Fruit fly (Drosophila melanogaster) whole organism, pupa: ENCODE data around the gene Snoo.

Experiments used
- CG10348 ChIP-seq: fragments of 200-800 bp; sonication (Bioruptor generic); IDR thresholded peaks from 2 replicates; pipeline ENCODE4 v1.3.6; 2022; ENCODE audit warnings: missing biosample characterization, missing genetic modification characterization
- CG12605 ChIP-seq: fragments of 200-800 bp; sonication (Bioruptor generic); IDR thresholded peaks from 2 replicates; pipeline ENCODE4 v1.3.6; 2022; ENCODE audit warnings: missing biosample characterization, missing genetic modification characterization
- CG13204 ChIP-seq: fragments of 200-800 bp; sonication (Bioruptor generic); optimal IDR thresholded peaks from 2 replicates; lab custom pipeline; 2018; ENCODE audit warnings: missing biosample characterization, mild to moderate bottlenecking, missing genetic modification characterization, moderate library complexity
- CG14655 ChIP-seq: fragments of 200-800 bp; sonication (Bioruptor generic); optimal IDR thresholded peaks from 3 replicates; lab custom pipeline; 2017; ENCODE audit warnings: mild to moderate bottlenecking, missing biosample characterization, missing genetic modification reagents, missing genetic modification characterization
- CG15710 ChIP-seq: fragments of 200-800 bp; sonication (Bioruptor generic); optimal IDR thresholded peaks from 2 replicates; lab custom pipeline; 2018; ENCODE audit warnings: missing biosample characterization, mild to moderate bottlenecking, missing genetic modification characterization, moderate library complexity
- CG17806 ChIP-seq: fragments of 200-800 bp; sonication (Bioruptor generic); optimal IDR thresholded peaks from 2 replicates; lab custom pipeline; 2018; ENCODE audit warnings: missing biosample characterization, mild to moderate bottlenecking, missing genetic modification characterization, moderate library complexity
- CG32121 ChIP-seq: fragments of 200-800 bp; sonication (Bioruptor generic); IDR thresholded peaks from 2 replicates; pipeline ENCODE4 v1.3.6; 2022; ENCODE audit warnings: missing biosample characterization, missing genetic modification characterization
- CG34367 ChIP-seq: fragments of 200-800 bp; sonication (Bioruptor generic); optimal IDR thresholded peaks from 2 replicates; lab custom pipeline; 2018; ENCODE audit warnings: missing biosample characterization, mild to moderate bottlenecking, missing genetic modification characterization
- CG4496 ChIP-seq: fragments of 200-800 bp; sonication (Bioruptor generic); IDR thresholded peaks from 3 replicates; pipeline ENCODE4 v1.3.6; 2022; ENCODE audit warnings: missing biosample characterization, missing genetic modification characterization
- CG8159 ChIP-seq: fragments of 200-800 bp; sonication (Bioruptor generic); optimal IDR thresholded peaks from 3 replicates; lab custom pipeline; 2018; ENCODE audit warnings: missing biosample characterization, mild to moderate bottlenecking, missing genetic modification characterization, moderate library complexity
- CG8301 ChIP-seq: fragments of 200-800 bp; sonication (Bioruptor generic); optimal IDR thresholded peaks from 2 replicates; lab custom pipeline; 2018; ENCODE audit warnings: missing biosample characterization, mild to moderate bottlenecking, missing genetic modification characterization
- CG9948 ChIP-seq: fragments of 200-800 bp; sonication (Bioruptor generic); optimal IDR thresholded peaks from 2 replicates; lab custom pipeline; 2018; ENCODE audit warnings: missing biosample characterization, mild to moderate bottlenecking, missing genetic modification characterization, moderate library complexity
- D1 ChIP-seq: fragments of 200-800 bp; sonication (Bioruptor generic); optimal IDR thresholded peaks from 2 replicates; lab custom pipeline; 2018; ENCODE audit warnings: missing biosample characterization, mild to moderate bottlenecking, missing genetic modification characterization, moderate library complexity
- EcR ChIP-seq: fragments of 200-800 bp; sonication (Bioruptor generic); optimal IDR thresholded peaks from 3 replicates; lab custom pipeline; 2019; ENCODE audit warnings: missing biosample characterization, missing genetic modification characterization, mild to moderate bottlenecking, moderate library complexity, missing genetic modification reagents
- Ets98B ChIP-seq: fragments of 200-800 bp; sonication (Bioruptor generic); IDR thresholded peaks from 2 replicates; pipeline ENCODE4 v1.3.6; 2022; ENCODE audit warnings: missing biosample characterization, missing genetic modification characterization
- Pif1A ChIP-seq: fragments of 200-800 bp; sonication (Bioruptor generic); optimal IDR thresholded peaks from 3 replicates; lab custom pipeline; 2016; ENCODE audit warnings: missing biosample characterization, missing genetic modification characterization
- Pif1B ChIP-seq: fragments of 200-800 bp; sonication (Bioruptor generic); optimal IDR thresholded peaks from 3 replicates; lab custom pipeline; 2016; ENCODE audit warnings: missing biosample characterization, missing genetic modification characterization
- Snoo ChIP-seq: fragments of 200-800 bp; sonication (Bioruptor generic); optimal IDR thresholded peaks from 3 replicates; lab custom pipeline; 2017; ENCODE audit warnings: missing biosample characterization, mild to moderate bottlenecking, missing genetic modification characterization, inconsistent platforms
- fd96Ca ChIP-seq: fragments of 200-800 bp; sonication (Bioruptor generic); IDR thresholded peaks from 3 replicates; pipeline ENCODE4 v1.3.6; 2022; ENCODE audit warnings: missing biosample characterization, missing genetic modification characterization
- gl ChIP-seq: fragments of 200-800 bp; sonication (Bioruptor generic); optimal IDR thresholded peaks from 2 replicates; lab custom pipeline; 2018; ENCODE audit warnings: missing biosample characterization, mild to moderate bottlenecking, missing genetic modification characterization
- rn ChIP-seq: fragments of 200-800 bp; sonication (Bioruptor generic); IDR thresholded peaks from 2 replicates; pipeline ENCODE4 v1.3.6; 2022; ENCODE audit warnings: missing biosample characterization, missing genetic modification characterization

The Snoo gene

DNA sequence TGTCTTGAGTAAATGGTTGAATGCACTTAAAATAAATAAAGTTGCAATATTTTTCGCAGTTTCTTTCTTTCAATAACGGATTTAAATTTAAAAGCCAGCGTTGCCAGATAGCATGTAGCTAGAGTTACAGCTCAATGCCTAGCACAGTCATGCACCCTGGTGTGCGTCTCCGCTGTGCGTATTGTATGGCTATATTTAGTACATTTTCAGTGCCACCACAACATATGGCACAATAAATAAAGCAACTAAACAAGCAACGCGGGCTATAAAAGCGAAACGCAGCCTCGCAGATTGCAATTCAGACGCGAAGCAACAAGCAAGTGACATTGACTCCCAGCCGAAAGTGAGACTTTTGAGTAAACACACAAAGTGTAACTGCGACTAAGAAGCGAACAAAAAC is 14.7 kb upstream of the Snoo start, which contains the start of gene Sirup:
TSS of gene Sirup (plus strand) at position 215 of the 400 bp plus-strand sequence.
- peak; percentile 11 for TF ChIP-seq CG15710 (tag; lab: Kevin White, UChicago)
- TF ChIP-seq CG9948: no peak
- peak; percentile 16 for TF ChIP-seq Pif1B (GFP tag; lab: Kevin White, UChicago)
- peak; percentile 0 for TF ChIP-seq CG13204 (GFP tag; lab: Kevin White, UChicago)
- TF ChIP-seq CG34367 (tag; lab: Kevin White, UChicago): peak; percentile 10
- TF ChIP-seq CG4496 (GFP tag; lab: Robert Waterston, UW): 0 out of 3 replicates have a peak, but pooled peaks have one; percentile 36
- TF ChIP-seq CG12605 (GFP tag; lab: Robert Waterston, UW): peak; percentile 75
- TF ChIP-seq CG10348 (GFP tag; lab: Robert Waterston, UW): no peak
- TF ChIP-seq CG17806 (tag; lab: Kevin White, UChicago): no peak
- TF ChIP-seq CG8159: no peak
- peak; percentile 9 for TF ChIP-seq gl
- peak; percentile 36 for TF ChIP-seq EcR (GFP tag; lab: Kevin White, UChicago)
- no peak for TF ChIP-seq fd96Ca (GFP tag; lab: Robert Waterston, UW)
- TF ChIP-seq Ets98B (GFP tag; lab: Robert Waterston, UW): peak; percentile 59; the same call in 1 of the 2 replicates
- peak; percentile 4 for TF ChIP-seq Snoo (tag; lab: Kevin White, UChicago)
- peak; percentile 59 for TF ChIP-seq D1 (tag; lab: Kevin White, UChicago)
- peak; percentile 42; the same call in 1 of the 2 replicates for TF ChIP-seq CG32121 (GFP tag; lab: Robert Waterston, UW)
- no peak for TF ChIP-seq CG8301 (tag; lab: Kevin White, UChicago)
- no peak for TF ChIP-seq rn (GFP tag; lab: Robert Waterston, UW)
- no peak for TF ChIP-seq CG14655 (GFP tag; lab: Kevin White, UChicago)
- peak; percentile 48 for TF ChIP-seq Pif1A (GFP tag; lab: Kevin White, UChicago)

DNA sequence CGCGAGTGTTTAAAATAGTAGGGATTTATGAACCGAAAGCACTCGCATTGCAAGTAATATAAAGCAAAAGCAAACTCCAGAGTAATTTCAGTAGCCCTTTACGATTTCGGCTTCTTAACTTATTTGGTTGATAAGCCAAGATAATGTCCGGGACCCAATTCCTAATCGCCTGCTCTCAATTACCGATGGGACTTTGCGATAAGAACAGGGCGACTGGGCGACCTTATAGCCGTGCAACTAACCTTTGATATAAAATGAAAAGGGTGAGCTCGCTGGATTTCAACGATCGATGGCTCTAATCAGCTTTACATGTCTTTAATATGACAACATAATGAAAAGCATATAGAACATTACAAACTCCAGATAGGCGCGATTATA is 14.1 kb upstream of the Snoo start, which contains the start of gene CG7227:
TSS of gene CG7227 (minus strand) at position 72 of the 378 bp plus-strand sequence.
- TF ChIP-seq CG8159 (no peak), CG13204 (GFP tag; lab: Kevin White, UChicago) (no peak)

DNA sequence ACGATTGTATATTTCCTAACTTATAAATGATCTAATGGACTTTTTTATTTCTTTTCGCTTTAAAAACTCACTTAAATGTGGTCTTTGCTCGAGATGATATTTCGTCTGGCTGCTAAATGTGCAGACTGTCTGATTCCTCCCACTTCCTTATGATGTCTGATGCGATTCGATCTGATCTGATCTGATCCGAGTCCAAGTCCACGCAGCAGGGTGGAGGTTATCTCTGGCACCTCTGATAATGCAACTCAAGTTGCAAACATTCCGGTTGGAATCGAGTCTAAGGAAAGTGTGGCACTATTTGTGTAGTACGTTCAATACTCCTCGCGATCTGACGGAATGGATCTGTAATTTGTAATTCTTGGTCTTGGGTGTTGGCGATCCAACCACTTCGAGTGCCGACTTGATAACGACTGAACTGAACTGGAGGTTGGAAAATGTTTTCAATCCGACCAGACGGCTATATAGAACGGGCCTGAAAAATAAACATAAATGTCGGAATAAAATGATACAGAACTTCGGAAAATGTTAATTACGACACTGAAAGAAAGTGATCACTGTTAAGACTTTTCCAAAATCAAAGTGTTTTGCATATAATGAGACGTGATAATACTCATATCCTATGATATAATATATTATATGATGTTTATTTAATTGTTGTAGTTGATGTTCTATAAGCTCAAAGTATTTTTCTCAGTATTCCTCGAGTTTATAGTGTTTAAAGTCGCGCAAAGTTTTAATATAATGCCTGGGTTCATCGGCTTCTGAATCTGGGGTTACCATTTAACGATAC is 13.5 kb upstream of the Snoo start:
- TF ChIP-seq Snoo (tag; lab: Kevin White, UChicago) (no peak), CG17806 (tag; lab: Kevin White, UChicago) (peak; percentile 64), CG14655 (GFP tag; lab: Kevin White, UChicago) (peak; percentile 67), CG8159 (peak; percentile 74), CG15710 (tag; lab: Kevin White, UChicago) (peak; percentile 33), CG13204 (GFP tag; lab: Kevin White, UChicago) (no peak), CG32121 (GFP tag; lab: Robert Waterston, UW) (peak; percentile 52; the same call in 1 of the 2 replicates), CG12605 (GFP tag; lab: Robert Waterston, UW) (0 out of 2 replicates have a peak, but pooled peaks have one; percentile 16), Pif1B (GFP tag; lab: Kevin White, UChicago) (no peak), CG34367 (tag; lab: Kevin White, UChicago) (peak; percentile 39), CG9948 (peak; percentile 43), CG10348 (GFP tag; lab: Robert Waterston, UW) (no peak), CG8301 (tag; lab: Kevin White, UChicago) (peak; percentile 53), EcR (GFP tag; lab: Kevin White, UChicago) (peak; percentile 21), CG4496 (GFP tag; lab: Robert Waterston, UW) (no peak), Ets98B (GFP tag; lab: Robert Waterston, UW) (no peak; the same call in 1 of the 2 replicates), gl (no peak), Pif1A (GFP tag; lab: Kevin White, UChicago) (no peak), fd96Ca (GFP tag; lab: Robert Waterston, UW) (no peak), D1 (tag; lab: Kevin White, UChicago) (no peak), rn (GFP tag; lab: Robert Waterston, UW) (no peak)
- TF ChIP-seq, all 21 proteins: peak for 10

DNA sequence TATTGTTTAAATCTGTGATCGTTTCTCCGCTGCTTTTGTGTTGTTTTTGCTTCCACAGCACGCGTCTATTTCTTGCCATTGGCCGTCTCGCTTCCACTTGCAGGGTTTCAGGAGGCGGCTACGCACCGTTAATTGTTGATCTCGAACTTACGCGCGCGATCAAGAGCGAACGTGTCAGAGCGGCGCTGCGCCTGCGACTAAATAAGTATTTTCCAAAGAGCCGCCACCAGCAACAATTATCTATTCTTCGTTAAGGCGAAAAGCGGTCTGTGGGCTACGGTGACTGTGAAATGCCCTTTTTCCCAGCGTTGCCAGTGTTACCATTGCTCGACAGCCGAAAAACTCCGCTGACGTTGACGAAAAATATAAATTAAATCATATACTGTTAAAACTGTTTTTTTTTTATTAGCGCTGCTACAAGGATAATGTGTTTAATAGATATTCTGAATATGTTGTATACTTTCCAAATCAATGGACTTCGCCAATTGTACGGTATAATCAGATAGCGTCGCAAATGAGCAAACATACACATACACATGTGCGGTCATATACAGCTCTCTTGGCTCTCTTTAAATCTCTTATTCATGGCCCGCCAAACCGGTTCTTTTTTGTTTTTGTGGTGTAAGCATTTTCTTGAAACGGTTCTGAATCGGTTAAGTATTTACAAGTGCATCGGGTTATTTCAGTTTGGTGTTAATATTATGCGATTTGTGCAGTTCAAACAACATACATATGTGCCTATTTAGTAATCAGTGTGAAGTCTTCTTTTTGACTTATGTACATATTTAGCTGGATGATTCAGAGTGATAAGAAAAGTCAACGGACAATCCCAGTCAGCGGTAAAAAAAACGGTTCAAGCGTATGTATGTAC is 10.2 kb upstream of the Snoo start, which contains the start of gene pes:
TSS of gene pes (minus strand) at position 201 of the 871 bp plus-strand sequence.
- TF ChIP-seq CG17806 (tag; lab: Kevin White, UChicago) (peak; percentile 86), D1 (tag; lab: Kevin White, UChicago) (peak; percentile 91), CG12605 (GFP tag; lab: Robert Waterston, UW) (no peak), CG4496 (GFP tag; lab: Robert Waterston, UW) (peak; percentile 93), EcR (GFP tag; lab: Kevin White, UChicago) (peak; percentile 75), CG15710 (tag; lab: Kevin White, UChicago) (no peak), CG13204 (GFP tag; lab: Kevin White, UChicago) (peak; percentile 51), fd96Ca (GFP tag; lab: Robert Waterston, UW) (peak; percentile 96), Pif1B (GFP tag; lab: Kevin White, UChicago) (peak; percentile 97), CG14655 (GFP tag; lab: Kevin White, UChicago) (peak; percentile 93), CG32121 (GFP tag; lab: Robert Waterston, UW) (peak; percentile 94), CG9948 (peak; percentile 89), gl (peak; percentile 75), CG8301 (tag; lab: Kevin White, UChicago) (peak; percentile 90), Snoo (tag; lab: Kevin White, UChicago) (peak; percentile 91), CG8159 (peak; percentile 94), Pif1A (GFP tag; lab: Kevin White, UChicago) (peak; percentile 97), CG34367 (tag; lab: Kevin White, UChicago) (peak; percentile 61), CG10348 (GFP tag; lab: Robert Waterston, UW) (no peak; the same call in 1 of the 2 replicates), Ets98B (GFP tag; lab: Robert Waterston, UW) (peak; percentile 85), rn (GFP tag; lab: Robert Waterston, UW) (peak; percentile 81)
